Worm (Caenorhabditis elegans) whole organism, midembryonic: ENCODE data around the gene abcf-3.

ENCODE experiments used
- T22C8.4 ChIP-seq: fragments of 200-800 bp; sonication (Bioruptor generic); IDR thresholded peaks from 2 replicates; pipeline ENCODE4 v1.3.6; 2022; ENCODE audit warnings: missing genetic modification characterization, missing compliant biosample characterization
- cog-1 ChIP-seq: sonication (generic microtip); optimal IDR thresholded peaks from 2 replicates; lab custom pipeline; 2016; ENCODE audit warnings: missing genetic modification characterization, missing compliant biosample characterization
- flt-1 ChIP-seq: fragments of 200-800 bp; sonication (Bioruptor generic); IDR thresholded peaks from 2 replicates; pipeline ENCODE4 v1.3.6; 2022; ENCODE audit warnings: missing genetic modification characterization, missing compliant biosample characterization
- klf-2 ChIP-seq: fragments of 200-800 bp; sonication (Bioruptor generic); conservative IDR thresholded peaks from 2 replicates; pipeline ENCODE4 v1.3.6; 2022; ENCODE audit warnings: missing genetic modification reagents, missing genetic modification characterization, missing compliant biosample characterization
- med-1 ChIP-seq: sonication (generic microtip); optimal IDR thresholded peaks from 2 replicates; lab custom pipeline; 2017; ENCODE audit warnings: missing genetic modification characterization, mild to moderate bottlenecking, missing compliant biosample characterization, antibody characterized with exemption, missing genetic modification reagents; ENCODE audit not compliant: insufficient read depth
- ref-1 ChIP-seq: fragments of 200-800 bp; sonication (Bioruptor generic); conservative IDR thresholded peaks from 2 replicates; pipeline ENCODE4 v1.3.6; 2022; ENCODE audit warnings: missing genetic modification reagents, missing genetic modification characterization, missing compliant biosample characterization
- tab-1 ChIP-seq: fragments of 200-800 bp; sonication (Bioruptor generic); IDR thresholded peaks from 2 replicates; pipeline ENCODE4 v1.3.6; 2022; ENCODE audit warnings: missing genetic modification characterization, missing compliant biosample characterization
- ztf-23 ChIP-seq: fragments of 200-800 bp; sonication (Bioruptor generic); IDR thresholded peaks from 2 replicates; pipeline ENCODE4 v1.3.6; 2022; ENCODE audit warnings: missing genetic modification reagents, missing genetic modification characterization, missing compliant biosample characterization
- ztf-29 ChIP-seq: fragments of 200-800 bp; sonication (Bioruptor generic); IDR thresholded peaks from 2 replicates; pipeline ENCODE4 v1.3.6; 2022; ENCODE audit warnings: missing genetic modification reagents, missing genetic modification characterization, missing compliant biosample characterization

abcf-3 gene

ce11 chrIII:6176761-6177160 lies 3.6 kb downstream of the abcf-3 start, which contains the start of gene F42A10.6:
Gene F42A10.6, minus strand, starts transcription at chrIII:6176861.
- no peak for TF ChIP-seq cog-1 (tag; lab: Kevin White, UChicago)
- no peak for TF ChIP-seq ref-1 (GFP tag; lab: Robert Waterston, UW)
- no peak for TF ChIP-seq tab-1 (GFP tag; lab: Robert Waterston, UW)
- no peak for TF ChIP-seq med-1 (GFP tag; lab: Kevin White, UChicago)
- TF ChIP-seq ztf-23 (GFP tag; lab: Robert Waterston, UW): no peak
- no peak for TF ChIP-seq klf-2 (GFP tag; lab: Robert Waterston, UW)
- TF ChIP-seq T22C8.4 (GFP tag; lab: Robert Waterston, UW): no peak
- TF ChIP-seq ztf-29 (GFP tag; lab: Robert Waterston, UW): no peak
- TF ChIP-seq flt-1 (GFP tag; lab: Robert Waterston, UW): no peak

ce11 chrIII:6177631-6178030 lies 4.4 kb downstream of the abcf-3 start:
- TF ChIP-seq T22C8.4 (GFP tag; lab: Robert Waterston, UW) (no peak), ztf-23 (GFP tag; lab: Robert Waterston, UW) (no peak), flt-1 (GFP tag; lab: Robert Waterston, UW) (no peak), klf-2 (GFP tag; lab: Robert Waterston, UW) (no peak), ref-1 (GFP tag; lab: Robert Waterston, UW) (no peak), cog-1 (tag; lab: Kevin White, UChicago) (no peak), tab-1 (GFP tag; lab: Robert Waterston, UW) (no peak), ztf-29 (GFP tag; lab: Robert Waterston, UW) (no peak), med-1 (GFP tag; lab: Kevin White, UChicago) (no peak)

- no peak for TF ChIP-seq T22C8.4 (GFP tag; lab: Robert Waterston, UW)
- no peak for TF ChIP-seq ztf-23 (GFP tag; lab: Robert Waterston, UW)
- no peak for TF ChIP-seq cog-1 (tag; lab: Kevin White, UChicago)
- TF ChIP-seq klf-2 (GFP tag; lab: Robert Waterston, UW): no peak
- no peak for TF ChIP-seq med-1 (GFP tag; lab: Kevin White, UChicago)
- TF ChIP-seq ztf-29 (GFP tag; lab: Robert Waterston, UW): no peak
- no peak for TF ChIP-seq ref-1 (GFP tag; lab: Robert Waterston, UW)
- no peak for TF ChIP-seq flt-1 (GFP tag; lab: Robert Waterston, UW)
- no peak for TF ChIP-seq tab-1 (GFP tag; lab: Robert Waterston, UW)
Measured at ce11 chrIII:6178586-6178985, 5.4 kb downstream of the abcf-3 start, which contains the start of gene F42A10.7. Gene F42A10.7, minus strand, starts transcription at chrIII:6178686.

ce11 chrIII:6179062-6179461 lies 5.9 kb downstream of the abcf-3 start:
- no peak for TF ChIP-seq ref-1 (GFP tag; lab: Robert Waterston, UW)
- TF ChIP-seq klf-2 (GFP tag; lab: Robert Waterston, UW): no peak
- TF ChIP-seq flt-1 (GFP tag; lab: Robert Waterston, UW): no peak

ce11 chrIII:6180294-6180693 lies 7.1 kb downstream of the abcf-3 start:
- TF ChIP-seq ref-1 (GFP tag; lab: Robert Waterston, UW) (no peak), med-1 (GFP tag; lab: Kevin White, UChicago) (no peak), T22C8.4 (GFP tag; lab: Robert Waterston, UW) (no peak), ztf-29 (GFP tag; lab: Robert Waterston, UW) (no peak), klf-2 (GFP tag; lab: Robert Waterston, UW) (no peak), flt-1 (GFP tag; lab: Robert Waterston, UW) (no peak), ztf-23 (GFP tag; lab: Robert Waterston, UW) (no peak), tab-1 (GFP tag; lab: Robert Waterston, UW) (no peak), cog-1 (tag; lab: Kevin White, UChicago) (no peak)

- TF ChIP-seq ztf-29 (GFP tag; lab: Robert Waterston, UW) (no peak), med-1 (GFP tag; lab: Kevin White, UChicago) (no peak), T22C8.4 (GFP tag; lab: Robert Waterston, UW) (no peak), tab-1 (GFP tag; lab: Robert Waterston, UW) (no peak), ztf-23 (GFP tag; lab: Robert Waterston, UW) (no peak), klf-2 (GFP tag; lab: Robert Waterston, UW) (no peak), flt-1 (GFP tag; lab: Robert Waterston, UW) (no peak), cog-1 (tag; lab: Kevin White, UChicago) (no peak), ref-1 (GFP tag; lab: Robert Waterston, UW) (no peak)
Measured at ce11 chrIII:6183118-6183517, 9.9 kb downstream of the abcf-3 start, which contains the start of gene nas-28. Gene nas-28, minus strand, starts transcription at chrIII:6183218.

- TF ChIP-seq T22C8.4 (GFP tag; lab: Robert Waterston, UW) (no peak), ztf-29 (GFP tag; lab: Robert Waterston, UW) (no peak), flt-1 (GFP tag; lab: Robert Waterston, UW) (no peak), ztf-23 (GFP tag; lab: Robert Waterston, UW) (no peak), klf-2 (GFP tag; lab: Robert Waterston, UW) (no peak), tab-1 (GFP tag; lab: Robert Waterston, UW) (no peak), med-1 (GFP tag; lab: Kevin White, UChicago) (no peak), cog-1 (tag; lab: Kevin White, UChicago) (no peak), ref-1 (GFP tag; lab: Robert Waterston, UW) (no peak)
Measured at ce11 chrIII:6190810-6191209, 17.6 kb downstream of the abcf-3 start, which contains the start of gene C23G10.5. Gene C23G10.5, plus strand, starts transcription at chrIII:6191110.

- TF ChIP-seq med-1 (GFP tag; lab: Kevin White, UChicago) (no peak), flt-1 (GFP tag; lab: Robert Waterston, UW) (no peak), ref-1 (GFP tag; lab: Robert Waterston, UW) (no peak), klf-2 (GFP tag; lab: Robert Waterston, UW) (no peak), ztf-23 (GFP tag; lab: Robert Waterston, UW) (no peak), tab-1 (GFP tag; lab: Robert Waterston, UW) (no peak), ztf-29 (GFP tag; lab: Robert Waterston, UW) (no peak)
Measured at ce11 chrIII:6194480-6194879, 21.3 kb downstream of the abcf-3 start, which contains the start of gene ugt-66. Gene ugt-66, minus strand, starts transcription at chrIII:6194580.

ce11 chrIII:6195718-6196117 lies 22.5 kb downstream of the abcf-3 start:
- no peak for TF ChIP-seq ref-1 (GFP tag; lab: Robert Waterston, UW)
- TF ChIP-seq flt-1 (GFP tag; lab: Robert Waterston, UW): no peak
- no peak for TF ChIP-seq T22C8.4 (GFP tag; lab: Robert Waterston, UW)
- TF ChIP-seq klf-2 (GFP tag; lab: Robert Waterston, UW): no peak
- no peak for TF ChIP-seq med-1 (GFP tag; lab: Kevin White, UChicago)
- no peak for TF ChIP-seq ztf-23 (GFP tag; lab: Robert Waterston, UW)
- TF ChIP-seq tab-1 (GFP tag; lab: Robert Waterston, UW): no peak
- no peak for TF ChIP-seq cog-1 (tag; lab: Kevin White, UChicago)
- TF ChIP-seq ztf-29 (GFP tag; lab: Robert Waterston, UW): no peak
